Worm (Caenorhabditis elegans): ENCODE results near the gene sru-30.

ce11 chrV:9803176-9803575, 10.5 kb upstream of the sru-30 start, which contains the start of gene sru-39:
- TF ChIP-seq ztf-11 (tag; optimal IDR thresholded peaks at IDR 0.05), result no peak
- TF ChIP-seq nhr-11 (tag; optimal IDR thresholded peaks at IDR 0.05), result no peak
- TF ChIP-seq dsc-1 (tag; optimal IDR thresholded peaks at IDR 0.05), result no peak
